Worm (Caenorhabditis elegans): ENCODE data around the gene irld-25.

- TF ChIP-seq ceh-34 (tag; optimal IDR thresholded peaks at IDR 0.05) (no peak), sox-4 (tag; optimal IDR thresholded peaks at IDR 0.05) (no peak), fkh-10 (GFP tag; optimal IDR thresholded peaks at IDR 0.05) (no peak), lin-11 (tag; optimal IDR thresholded peaks at IDR 0.05) (no peak), ceh-18 (tag; optimal IDR thresholded peaks at IDR 0.05) (no peak), pha-4 (tag; optimal IDR thresholded peaks at IDR 0.05) (no peak), elt-4 (tag; optimal IDR thresholded peaks at IDR 0.05) (no peak), pag-3 (tag; optimal IDR thresholded peaks at IDR 0.05; ENCODE audit: borderline replicate concordance) (no peak), ceh-45 (GFP tag; IDR thresholded peaks at IDR 0.05) (no peak), ama-1 (optimal IDR thresholded peaks at IDR 0.05) (no peak), odd-2 (tag; optimal IDR thresholded peaks at IDR 0.05) (no peak), pqm-1 (tag; optimal IDR thresholded peaks at IDR 0.05) (no peak)
These were observed 17.1 kb downstream of the irld-25 start, which contains the start of gene srw-12 for ce11 chrV:15238552-15238951.
